Worm (Caenorhabditis elegans): ENCODE data around the gene ZK105.12.

Gene ZK105.12

ce11 chrV:7716034-7716433 is at the start of gene ZK105.12:
Gene ZK105.12 (minus strand): TSS chrV:7716134.
- TF ChIP-seq nhr-43 (tag; optimal IDR thresholded peaks at IDR 0.05; ENCODE audit: poor library complexity, severe bottlenecking), result no peak
- no peak for TF ChIP-seq nhr-12 (tag; optimal IDR thresholded peaks at IDR 0.05)
- no peak for TF ChIP-seq snpc-4 (tag; optimal IDR thresholded peaks at IDR 0.05)
- TF ChIP-seq lin-39 (tag; optimal IDR thresholded peaks at IDR 0.05), result no peak
- TF ChIP-seq egl-5 (tag; optimal IDR thresholded peaks at IDR 0.05), result no peak
- no peak for TF ChIP-seq eor-1 (tag; optimal IDR thresholded peaks at IDR 0.05)
- TF ChIP-seq fos-1 (tag; optimal IDR thresholded peaks at IDR 0.05), result no peak
- TF ChIP-seq elt-2 (tag; optimal IDR thresholded peaks at IDR 0.05), result no peak
- no peak for TF ChIP-seq sea-2 (GFP tag; optimal IDR thresholded peaks at IDR 0.05)
- no peak for TF ChIP-seq ceh-9 (tag; optimal IDR thresholded peaks at IDR 0.05)
- no peak for TF ChIP-seq aly-2 (tag; optimal IDR thresholded peaks at IDR 0.05)
- TF ChIP-seq ceh-28 (tag; optimal IDR thresholded peaks at IDR 0.05), result no peak
- TF ChIP-seq ceh-82 (tag; optimal IDR thresholded peaks at IDR 0.05), result no peak
- TF ChIP-seq daf-12 (tag; optimal IDR thresholded peaks at IDR 0.05), result no peak
- TF ChIP-seq fkh-10 (GFP tag; optimal IDR thresholded peaks at IDR 0.05), result no peak
- TF ChIP-seq ztf-11 (tag; optimal IDR thresholded peaks at IDR 0.05), result no peak
- TF ChIP-seq elt-1 (tag; optimal IDR thresholded peaks at IDR 0.05), result no peak
- no peak for TF ChIP-seq nhr-23 (tag; optimal IDR thresholded peaks at IDR 0.05)
- TF ChIP-seq nfya-1 (tag; optimal IDR thresholded peaks at IDR 0.05; ENCODE audit: insufficient read depth), result no peak
- TF ChIP-seq nhr-67 (tag; optimal IDR thresholded peaks at IDR 0.05), result no peak

ce11 chrV:7761906-7762305 is 46.0 kb upstream of the ZK105.12 start:
- TF ChIP-seq ztf-4 (tag; optimal IDR thresholded peaks at IDR 0.05) (no peak), hmg-11 (tag; optimal IDR thresholded peaks at IDR 0.05) (no peak), nfya-1 (tag; optimal IDR thresholded peaks at IDR 0.05; ENCODE audit: insufficient read depth) (peak; percentile 83), nhr-28 (tag; optimal IDR thresholded peaks at IDR 0.05) (no peak), ceh-16 (tag; optimal IDR thresholded peaks at IDR 0.05) (no peak), nhr-77 (tag; optimal IDR thresholded peaks at IDR 0.05) (no peak)

- no peak for TF ChIP-seq sea-2 (GFP tag; optimal IDR thresholded peaks at IDR 0.05)
- TF ChIP-seq elt-2 (tag; optimal IDR thresholded peaks at IDR 0.05), result peak; percentile 36
- TF ChIP-seq hmg-11 (tag; optimal IDR thresholded peaks at IDR 0.05), result no peak
These were observed 44.2 kb upstream of the ZK105.12 start, which contains the start of gene hint-3 for ce11 chrV:7760174-7760573. Gene hint-3 (plus strand): TSS chrV:7760474.

ce11 chrV:7759270-7759669 is 43.3 kb upstream of the ZK105.12 start:
- TF ChIP-seq R02D3.7 (tag; optimal IDR thresholded peaks at IDR 0.05), result no peak
- no peak for TF ChIP-seq nhr-43 (tag; optimal IDR thresholded peaks at IDR 0.05; ENCODE audit: poor library complexity, severe bottlenecking)
- TF ChIP-seq nhr-67 (tag; optimal IDR thresholded peaks at IDR 0.05), result no peak
- TF ChIP-seq ceh-82 (tag; optimal IDR thresholded peaks at IDR 0.05), result no peak
- TF ChIP-seq daf-12 (tag; optimal IDR thresholded peaks at IDR 0.05), result no peak
- no peak for TF ChIP-seq sea-2 (GFP tag; optimal IDR thresholded peaks at IDR 0.05)
- TF ChIP-seq lin-39 (tag; optimal IDR thresholded peaks at IDR 0.05), result peak; percentile 46
- no peak for TF ChIP-seq fkh-2 (tag; optimal IDR thresholded peaks at IDR 0.05)
- TF ChIP-seq nhr-237 (tag; optimal IDR thresholded peaks at IDR 0.05), result no peak
- no peak for TF ChIP-seq ZK546.5 (tag; optimal IDR thresholded peaks at IDR 0.05)
- peak; percentile 57 for TF ChIP-seq nfya-1 (tag; optimal IDR thresholded peaks at IDR 0.05; ENCODE audit: insufficient read depth)
- no peak for TF ChIP-seq ztf-4 (tag; optimal IDR thresholded peaks at IDR 0.05)
- no peak for TF ChIP-seq ztf-11 (tag; optimal IDR thresholded peaks at IDR 0.05)
- TF ChIP-seq unc-62 (GFP tag; optimal IDR thresholded peaks at IDR 0.05), result peak; percentile 67
- no peak for TF ChIP-seq nhr-12 (tag; optimal IDR thresholded peaks at IDR 0.05)
- no peak for TF ChIP-seq elt-2 (tag; optimal IDR thresholded peaks at IDR 0.05)
- peak; percentile 79 for TF ChIP-seq egl-5 (tag; optimal IDR thresholded peaks at IDR 0.05)
- no peak for TF ChIP-seq nhr-28 (tag; optimal IDR thresholded peaks at IDR 0.05)
- no peak for TF ChIP-seq mml-1 (tag; optimal IDR thresholded peaks at IDR 0.05)
- no peak for TF ChIP-seq nhr-77 (tag; optimal IDR thresholded peaks at IDR 0.05)
- no peak for TF ChIP-seq ceh-16 (tag; optimal IDR thresholded peaks at IDR 0.05)
- TF ChIP-seq nhr-76 (tag; optimal IDR thresholded peaks at IDR 0.05), result no peak
- TF ChIP-seq eor-1 (tag; optimal IDR thresholded peaks at IDR 0.05), result no peak
- TF ChIP-seq snpc-4 (tag; optimal IDR thresholded peaks at IDR 0.05), result peak; percentile 46
- no peak for TF ChIP-seq skn-1 (tag; optimal IDR thresholded peaks at IDR 0.05)
- no peak for TF ChIP-seq nhr-25 (tag; optimal IDR thresholded peaks at IDR 0.05)
- TF ChIP-seq egl-27 (tag; optimal IDR thresholded peaks at IDR 0.05), result no peak
- TF ChIP-seq pqm-1 (tag; optimal IDR thresholded peaks at IDR 0.05), result no peak
- TF ChIP-seq zag-1 (tag; optimal IDR thresholded peaks at IDR 0.05), result no peak
- peak; percentile 30 for TF ChIP-seq elt-1 (tag; optimal IDR thresholded peaks at IDR 0.05)
- TF ChIP-seq nhr-11 (tag; optimal IDR thresholded peaks at IDR 0.05), result no peak
- no peak for TF ChIP-seq aly-2 (tag; optimal IDR thresholded peaks at IDR 0.05)
- peak; percentile 61 for TF ChIP-seq pha-4 (tag; optimal IDR thresholded peaks at IDR 0.05)
- peak; percentile 42 for TF ChIP-seq hmg-11 (tag; optimal IDR thresholded peaks at IDR 0.05)
- TF ChIP-seq lin-15B (tag; optimal IDR thresholded peaks at IDR 0.05), result peak; percentile 23
- peak; percentile 31 for TF ChIP-seq nhr-23 (tag; optimal IDR thresholded peaks at IDR 0.05)
- TF ChIP-seq unc-39 (tag; optimal IDR thresholded peaks at IDR 0.05), result no peak
- no peak for TF ChIP-seq ceh-28 (tag; optimal IDR thresholded peaks at IDR 0.05)
- TF ChIP-seq tbx-2 (tag; optimal IDR thresholded peaks at IDR 0.05), result no peak
- no peak for TF ChIP-seq ceh-9 (tag; optimal IDR thresholded peaks at IDR 0.05)
- TF ChIP-seq lsy-12 (tag; optimal IDR thresholded peaks at IDR 0.05), result no peak
- TF ChIP-seq fkh-10 (GFP tag; optimal IDR thresholded peaks at IDR 0.05), result peak; percentile 38
- TF ChIP-seq elt-3 (tag; optimal IDR thresholded peaks at IDR 0.05), result no peak
